Worm (Caenorhabditis elegans) whole organism, dauer: ENCODE measurements around the gene flap-1.

Source experiments
- unc-62 ChIP-seq: sonication (generic microtip); optimal IDR thresholded peaks from 2 replicates; lab custom pipeline; 2017; ENCODE audit warnings: missing biosample characterization, missing genetic modification reagents, missing genetic modification characterization

The flap-1 gene

ce11 chrIII:6928725-6929124 is at the start of gene flap-1:
TSS of gene flap-1 (minus strand) at chrIII:6928825.
- TF ChIP-seq unc-62 = no peak

ce11 chrIII:6974952-6975351 is 46.3 kb upstream of the flap-1 start:
- TF ChIP-seq unc-62 = no peak

- TF ChIP-seq unc-62 = no peak
Observed at ce11 chrIII:6973682-6974081, 45.1 kb upstream of the flap-1 start, which contains the start of gene F31E3.2. TSS of gene F31E3.2 (plus strand) at chrIII:6973982.

ce11 chrIII:6971662-6972284 is 43.1 kb upstream of the flap-1 start, which contains the start of the genes eef-1A.1 and rfc-4:
TSS of gene eef-1A.1 (minus strand) at chrIII:6971712.
TSS of gene rfc-4 (plus strand) at chrIII:6972253.
- TF ChIP-seq unc-62 = no peak

- TF ChIP-seq unc-62 = no peak
Observed at ce11 chrIII:6970744-6971143, 42.1 kb upstream of the flap-1 start.

- no peak for TF ChIP-seq unc-62
Observed at ce11 chrIII:6969781-6970342, 41.2 kb upstream of the flap-1 start.

ce11 chrIII:6969090-6969489 is 40.5 kb upstream of the flap-1 start, which contains the start of gene F31E3.12:
TSS of gene F31E3.12 (plus strand) at chrIII:6969390.
- TF ChIP-seq unc-62 = no peak

ce11 chrIII:6968655-6969054 is 40.0 kb upstream of the flap-1 start:
- no peak for TF ChIP-seq unc-62

- no peak for TF ChIP-seq unc-62
Observed at ce11 chrIII:6968080-6968639, 39.5 kb upstream of the flap-1 start, which contains the start of gene panl-2. TSS of gene panl-2 (minus strand) at chrIII:6968130.

- no peak for TF ChIP-seq unc-62
Observed at ce11 chrIII:6961937-6962504, 33.4 kb upstream of the flap-1 start, which contains the start of the genes rpn-6.1 and F57B9.1. TSS of gene rpn-6.1 (minus strand) at chrIII:6962001. TSS of gene F57B9.1 (plus strand) at chrIII:6962090.

ce11 chrIII:6961167-6961566 is 32.5 kb upstream of the flap-1 start:
- no peak for TF ChIP-seq unc-62

- no peak for TF ChIP-seq unc-62
Observed at ce11 chrIII:6958674-6959241, 30.1 kb upstream of the flap-1 start.

ce11 chrIII:6955766-6956165 is 27.1 kb upstream of the flap-1 start:
- no peak for TF ChIP-seq unc-62

- no peak for TF ChIP-seq unc-62
Observed at ce11 chrIII:6953978-6954377, 25.4 kb upstream of the flap-1 start.

- no peak for TF ChIP-seq unc-62
Observed at ce11 chrIII:6953373-6953772, 24.7 kb upstream of the flap-1 start.

- no peak for TF ChIP-seq unc-62
Observed at ce11 chrIII:6951435-6951834, 22.8 kb upstream of the flap-1 start.

- TF ChIP-seq unc-62 = no peak
Observed at ce11 chrIII:6947896-6948295, 19.3 kb upstream of the flap-1 start.
